Fruit fly (Drosophila melanogaster): ENCODE measurements around the gene CG15059.

Gene CG15059

dm6 chrX:18254465-18254864 is 4.9 kb downstream of the CG15059 start:
- TF ChIP-seq Dif (GFP tag; optimal IDR thresholded peaks at IDR 0.05; ENCODE audit: partially characterized antibody) (no peak), CrebA (GFP tag; optimal IDR thresholded peaks at IDR 0.05; ENCODE audit: borderline replicate concordance) (no peak), ey (GFP tag; optimal IDR thresholded peaks at IDR 0.05) (no peak), GATAd (GFP tag; optimal IDR thresholded peaks at IDR 0.05) (no peak), br (GFP tag; optimal IDR thresholded peaks at IDR 0.05) (no peak), CG9705 (GFP tag; optimal IDR thresholded peaks at IDR 0.05) (no peak), psq (GFP tag; optimal IDR thresholded peaks at IDR 0.05) (no peak), N (GFP tag; optimal IDR thresholded peaks at IDR 0.05) (no peak)

dm6 chrX:18253773-18254172 is 5.5 kb downstream of the CG15059 start:
- no peak for TF ChIP-seq ey (GFP tag; optimal IDR thresholded peaks at IDR 0.05)
- TF ChIP-seq Hr78 (GFP tag; optimal IDR thresholded peaks at IDR 0.05): no peak
- TF ChIP-seq sv (GFP tag; optimal IDR thresholded peaks at IDR 0.05): no peak
- no peak for TF ChIP-seq lola (GFP tag; optimal IDR thresholded peaks at IDR 0.05)
- TF ChIP-seq Jra (GFP tag; optimal IDR thresholded peaks at IDR 0.05): no peak
- TF ChIP-seq usp (GFP tag; optimal IDR thresholded peaks at IDR 0.05): no peak
- TF ChIP-seq h (GFP tag; optimal IDR thresholded peaks at IDR 0.05): no peak
- no peak for TF ChIP-seq brk (GFP tag; optimal IDR thresholded peaks at IDR 0.05)
- no peak for TF ChIP-seq Dfd (GFP tag; optimal IDR thresholded peaks at IDR 0.05)
- TF ChIP-seq woc (GFP tag; optimal IDR thresholded peaks at IDR 0.05): no peak
- no peak for TF ChIP-seq psq (GFP tag; optimal IDR thresholded peaks at IDR 0.05)
- TF ChIP-seq pan (optimal IDR thresholded peaks at IDR 0.05): no peak
- no peak for TF ChIP-seq Mio (GFP tag; optimal IDR thresholded peaks at IDR 0.05)
- TF ChIP-seq Rel (GFP tag; optimal IDR thresholded peaks at IDR 0.05): no peak
- no peak for TF ChIP-seq Rel (tag; optimal IDR thresholded peaks at IDR 0.05)

- TF ChIP-seq fru (GFP tag; optimal IDR thresholded peaks at IDR 0.05) (no peak), sage (GFP tag; optimal IDR thresholded peaks at IDR 0.05) (no peak)
Observed at dm6 chrX:18251910-18252309, 7.4 kb downstream of the CG15059 start.

dm6 chrX:18248267-18248666 is 11.1 kb downstream of the CG15059 start:
- TF ChIP-seq lola (GFP tag; optimal IDR thresholded peaks at IDR 0.05) (no peak), Hr78 (GFP tag; optimal IDR thresholded peaks at IDR 0.05) (no peak), CG9705 (GFP tag; optimal IDR thresholded peaks at IDR 0.05) (no peak), pan (optimal IDR thresholded peaks at IDR 0.05) (no peak), Hnf4 (GFP tag; optimal IDR thresholded peaks at IDR 0.05) (no peak), brk (GFP tag; optimal IDR thresholded peaks at IDR 0.05) (no peak), CG32264 (GFP tag; optimal IDR thresholded peaks at IDR 0.05) (no peak), br (GFP tag; optimal IDR thresholded peaks at IDR 0.05) (no peak)

dm6 chrX:18246842-18247241 is 12.5 kb downstream of the CG15059 start:
- TF ChIP-seq HLH106 (tag; optimal IDR thresholded peaks at IDR 0.05) (no peak), Myc (optimal IDR thresholded peaks at IDR 0.05) (no peak), CG32264 (GFP tag; optimal IDR thresholded peaks at IDR 0.05) (no peak), N (GFP tag; optimal IDR thresholded peaks at IDR 0.05) (no peak), Hr83 (GFP tag; optimal IDR thresholded peaks at IDR 0.05; ENCODE audit: poor library complexity, severe bottlenecking) (no peak)

- no peak for TF ChIP-seq brk (GFP tag; optimal IDR thresholded peaks at IDR 0.05)
- no peak for TF ChIP-seq jim (GFP tag; optimal IDR thresholded peaks at IDR 0.05)
- peak; percentile 70 for TF ChIP-seq Dfd (GFP tag; optimal IDR thresholded peaks at IDR 0.05)
- TF ChIP-seq dmrt93B (GFP tag; optimal IDR thresholded peaks at IDR 0.05): no peak
Observed at dm6 chrX:18245182-18245581, 14.1 kb downstream of the CG15059 start.

Measured in whole organism, wandering third instar larva.